Worm (Caenorhabditis elegans) whole organism, mixed stage, embryonic: ENCODE data around the gene mtl-2.

Source experiments
- blmp-1 ChIP-seq: fragments of 150-350 bp; optimal IDR thresholded peaks from 2 replicates; lab custom pipeline; 2014; ENCODE audit warnings: missing biosample characterization, missing genetic modification characterization
- drap-1 ChIP-seq: fragments of 200-800 bp; sonication (Bioruptor generic); optimal IDR thresholded peaks from 3 replicates; lab custom pipeline; 2018; ENCODE audit warnings: mild to moderate bottlenecking, missing genetic modification characterization, missing compliant biosample characterization
- mab-5 ChIP-seq: fragments of 150-350 bp; optimal IDR thresholded peaks from 2 replicates; lab custom pipeline; 2014; ENCODE audit warnings: missing biosample characterization, missing genetic modification characterization
- mep-1 ChIP-seq: fragments of 150-350 bp; optimal IDR thresholded peaks from 2 replicates; lab custom pipeline; 2017; ENCODE audit warnings: missing biosample characterization, missing genetic modification reagents, missing genetic modification characterization, inconsistent platforms
- nhr-12 ChIP-seq: fragments of 150-350 bp; optimal IDR thresholded peaks from 2 replicates; lab custom pipeline; 2014; ENCODE audit warnings: missing biosample characterization, missing genetic modification characterization
- nhr-76 ChIP-seq: sonication (generic microtip); optimal IDR thresholded peaks from 2 replicates; lab custom pipeline; 2017; ENCODE audit warnings: missing biosample characterization, missing genetic modification characterization
- sptf-1 ChIP-seq: sonication (generic microtip); optimal IDR thresholded peaks from 2 replicates; lab custom pipeline; 2017; ENCODE audit warnings: mild to moderate bottlenecking, missing genetic modification characterization, moderate library complexity, missing compliant biosample characterization

DNA sequence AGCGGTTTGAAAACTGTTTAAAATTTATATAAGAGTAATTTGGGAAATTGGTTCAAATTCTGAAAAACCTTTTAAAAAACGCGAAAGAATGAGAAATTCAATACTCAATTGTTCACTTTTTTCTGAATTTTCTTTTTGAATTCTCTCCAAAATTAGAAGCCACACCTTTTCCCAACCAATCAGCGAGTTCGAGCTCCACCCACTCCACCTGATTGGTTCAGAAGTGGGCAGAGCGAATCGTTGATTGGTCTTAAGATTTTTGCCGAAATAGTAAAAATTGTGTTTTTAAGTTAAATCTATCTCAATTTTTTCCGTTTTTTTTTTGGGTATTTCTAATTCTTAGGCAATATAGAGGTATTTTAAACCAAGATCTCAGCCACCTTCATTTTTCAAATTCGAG, 45.5 kb upstream of the mtl-2 start:
- TF ChIP-seq mab-5 (no peak), drap-1 (no peak), blmp-1 (no peak), mep-1 (tag; lab: Kevin White, UChicago) (no peak), nhr-12 (tag; lab: Kevin White, UChicago) (no peak), sptf-1 (tag; lab: Kevin White, UChicago) (no peak), nhr-76 (tag; lab: Kevin White, UChicago) (no peak)
